Worm (Caenorhabditis elegans) whole organism, early embryonic: Measurements from ENCODE around the gene srw-16.

ENCODE experiments used
- F13C5.2 ChIP-seq: sonication (generic microtip); optimal IDR thresholded peaks from 2 replicates; lab custom pipeline; 2017; ENCODE audit warnings: mild to moderate bottlenecking, missing genetic modification characterization, inconsistent platforms, missing compliant biosample characterization
- ama-1 ChIP-seq: fragments of 150-350 bp; optimal IDR thresholded peaks from 2 replicates; lab custom pipeline; 2014
- ceh-13 ChIP-seq: fragments of 200-800 bp; sonication (Bioruptor generic); optimal IDR thresholded peaks from 2 replicates; lab custom pipeline; 2018; ENCODE audit warnings: mild to moderate bottlenecking, missing genetic modification characterization, missing compliant biosample characterization
- ceh-36 ChIP-seq: sonication (generic microtip); optimal IDR thresholded peaks from 2 replicates; lab custom pipeline; 2016; ENCODE audit warnings: missing genetic modification characterization, inconsistent platforms, missing compliant biosample characterization
- flt-1 ChIP-seq: fragments of 200-800 bp; sonication (Bioruptor generic); IDR thresholded peaks from 2 replicates; pipeline ENCODE4 v1.3.6; 2022; ENCODE audit warnings: missing genetic modification characterization, missing compliant biosample characterization
- hmbx-1 ChIP-seq: sonication (generic microtip); optimal IDR thresholded peaks from 2 replicates; lab custom pipeline; 2016; ENCODE audit warnings: mild to moderate bottlenecking, missing genetic modification characterization, missing compliant biosample characterization
- hmg-4 ChIP-seq: fragments of 200-800 bp; sonication (Bioruptor generic); optimal IDR thresholded peaks from 2 replicates; lab custom pipeline; 2018; ENCODE audit warnings: mild to moderate bottlenecking, missing genetic modification characterization, missing compliant biosample characterization
- hnd-1 ChIP-seq: sonication (generic microtip); optimal IDR thresholded peaks from 2 replicates; lab custom pipeline; 2016; ENCODE audit warnings: missing genetic modification characterization, missing compliant biosample characterization
- pes-1 ChIP-seq: fragments of 200-800 bp; sonication (Bioruptor generic); IDR thresholded peaks from 2 replicates; pipeline ENCODE4 v1.3.6; 2022; ENCODE audit warnings: missing genetic modification reagents, missing genetic modification characterization, missing compliant biosample characterization
- sea-1 ChIP-seq: fragments of 200-800 bp; sonication (Bioruptor generic); conservative IDR thresholded peaks from 2 replicates; pipeline ENCODE4 v1.3.6; 2022; ENCODE audit warnings: missing genetic modification characterization, missing compliant biosample characterization
- tbx-11 ChIP-seq: fragments of 200-800 bp; sonication (Bioruptor generic); IDR thresholded peaks from 2 replicates; pipeline ENCODE4 v1.3.6; 2022; ENCODE audit warnings: missing genetic modification characterization, missing compliant biosample characterization
- tbx-37 ChIP-seq: fragments of 200-800 bp; sonication (Bioruptor generic); conservative IDR thresholded peaks from 2 replicates; pipeline ENCODE4 v1.3.6; 2022; ENCODE audit warnings: missing genetic modification reagents, missing genetic modification characterization, missing compliant biosample characterization
- tra-4 ChIP-seq: sonication (generic microtip); optimal IDR thresholded peaks from 2 replicates; lab custom pipeline; 2017; ENCODE audit warnings: missing genetic modification characterization, missing compliant biosample characterization

ce11 chrV:15253529-15253928 is 21.1 kb downstream of the srw-16 start, which contains the start of gene srbc-75:
- TF ChIP-seq ama-1 (lab: Kevin White, UChicago) = no peak
- TF ChIP-seq tbx-37 = no peak
- no peak for TF ChIP-seq hnd-1 (tag; lab: Kevin White, UChicago)
- no peak for TF ChIP-seq flt-1 (GFP tag; lab: Robert Waterston, UW)
- no peak for TF ChIP-seq tbx-11
- no peak for TF ChIP-seq tra-4 (tag; lab: Kevin White, UChicago)
- no peak for TF ChIP-seq F13C5.2 (tag; lab: Kevin White, UChicago)
- no peak for TF ChIP-seq ceh-13 (GFP tag; lab: Kevin White, UChicago)
- TF ChIP-seq hmg-4 (GFP tag; lab: Kevin White, UChicago) = no peak
- TF ChIP-seq pes-1 (GFP tag; lab: Robert Waterston, UW) = no peak
- TF ChIP-seq hmbx-1 (tag; lab: Kevin White, UChicago) = no peak
- TF ChIP-seq ceh-36 (tag; lab: Kevin White, UChicago) = no peak
- TF ChIP-seq sea-1 (GFP tag; lab: Robert Waterston, UW) = no peak
